Worm (Caenorhabditis elegans) whole organism, L2 larva: ENCODE results near the gene mfsd-10.

Experiments
- C34F6.9 ChIP-seq: fragments of 150-350 bp; optimal IDR thresholded peaks from 2 replicates; lab custom pipeline; 2014; ENCODE audit warnings: missing biosample characterization, missing genetic modification characterization
- F13H6.1 ChIP-seq: sonication (generic microtip); optimal IDR thresholded peaks from 2 replicates; lab custom pipeline; 2016; ENCODE audit warnings: missing genetic modification characterization, missing compliant biosample characterization
- R02D3.7 ChIP-seq: fragments of 150-350 bp; optimal IDR thresholded peaks from 2 replicates; lab custom pipeline; 2014; ENCODE audit warnings: missing biosample characterization, missing genetic modification characterization
- Y55F3AM.14 ChIP-seq: fragments of 200-800 bp; sonication (Bioruptor generic); optimal IDR thresholded peaks from 2 replicates; lab custom pipeline; 2018; ENCODE audit warnings: mild to moderate bottlenecking, missing genetic modification characterization, missing compliant biosample characterization
- ZK546.5 ChIP-seq: sonication (generic microtip); optimal IDR thresholded peaks from 2 replicates; lab custom pipeline; 2017; ENCODE audit warnings: missing biosample characterization, missing genetic modification characterization
- alr-1 ChIP-seq: fragments of 150-350 bp; optimal IDR thresholded peaks from 2 replicates; lab custom pipeline; 2014; ENCODE audit warnings: missing biosample characterization, missing genetic modification characterization
- ceh-16 ChIP-seq: fragments of 150-350 bp; optimal IDR thresholded peaks from 2 replicates; lab custom pipeline; 2014; ENCODE audit warnings: missing biosample characterization, missing genetic modification characterization
- crh-2 ChIP-seq: sonication (generic microtip); optimal IDR thresholded peaks from 2 replicates; lab custom pipeline; 2017; ENCODE audit warnings: missing biosample characterization, missing genetic modification characterization
- egl-27 ChIP-seq: sonication (generic microtip); optimal IDR thresholded peaks from 3 replicates; lab custom pipeline; 2017; ENCODE audit warnings: missing biosample characterization, missing genetic modification reagents, missing genetic modification characterization
- elt-1 ChIP-seq: fragments of 150-350 bp; optimal IDR thresholded peaks from 2 replicates; lab custom pipeline; 2014; ENCODE audit warnings: missing biosample characterization, missing genetic modification characterization
- elt-3 ChIP-seq: sonication (generic microtip); optimal IDR thresholded peaks from 2 replicates; lab custom pipeline; 2017; ENCODE audit warnings: missing biosample characterization, missing genetic modification characterization
- fos-1 ChIP-seq: fragments of 150-350 bp; optimal IDR thresholded peaks from 2 replicates; lab custom pipeline; 2014; ENCODE audit warnings: missing biosample characterization, missing genetic modification characterization
- gmeb-1 ChIP-seq: fragments of 150-350 bp; optimal IDR thresholded peaks from 2 replicates; lab custom pipeline; 2014; ENCODE audit warnings: missing biosample characterization, missing genetic modification characterization
- lin-11 ChIP-seq: fragments of 150-350 bp; sonication (generic microtip); optimal IDR thresholded peaks from 2 replicates; lab custom pipeline; 2014; ENCODE audit warnings: missing biosample characterization, missing genetic modification characterization, inconsistent platforms, mixed read lengths
- lin-13 ChIP-seq: fragments of 150-350 bp; optimal IDR thresholded peaks from 2 replicates; lab custom pipeline; 2014; ENCODE audit warnings: missing biosample characterization, missing genetic modification reagents, missing genetic modification characterization
- lin-39 ChIP-seq: fragments of 150-350 bp; optimal IDR thresholded peaks from 2 replicates; lab custom pipeline; 2014; ENCODE audit warnings: missing biosample characterization, missing genetic modification reagents, missing genetic modification characterization
- lsy-2 ChIP-seq, 2 experiments: fragments of 150-350 bp in 1 of 2; sonication (generic microtip) in 1 of 2; optimal IDR thresholded peaks; 2 replicates each; lab custom pipeline; 2014 to 2017; ENCODE audit warnings: missing biosample characterization in 2 of 2, missing genetic modification characterization in 2 of 2
- mab-5 ChIP-seq: fragments of 150-350 bp; optimal IDR thresholded peaks from 2 replicates; lab custom pipeline; 2014; ENCODE audit warnings: missing biosample characterization, missing genetic modification characterization
- mbf-1 ChIP-seq: sonication (generic microtip); optimal IDR thresholded peaks from 2 replicates; lab custom pipeline; 2017; ENCODE audit warnings: missing biosample characterization, missing genetic modification characterization
- mdl-1 ChIP-seq, 2 experiments: fragments of 150-350 bp in 1 of 2; sonication (generic microtip) in 1 of 2; optimal IDR thresholded peaks; 2 replicates each; lab custom pipeline; 2017; ENCODE audit warnings: missing biosample characterization in 2 of 2, missing genetic modification characterization in 2 of 2
- nhr-10 ChIP-seq: sonication (generic microtip); optimal IDR thresholded peaks from 2 replicates; lab custom pipeline; 2017; ENCODE audit warnings: missing biosample characterization, missing genetic modification characterization
- nhr-11 ChIP-seq: fragments of 150-350 bp; optimal IDR thresholded peaks from 2 replicates; lab custom pipeline; 2014; ENCODE audit warnings: missing biosample characterization, missing genetic modification characterization
- nhr-12 ChIP-seq: fragments of 150-350 bp; optimal IDR thresholded peaks from 2 replicates; lab custom pipeline; 2014; ENCODE audit warnings: missing biosample characterization, missing genetic modification characterization
- nhr-129 ChIP-seq: fragments of 150-350 bp; optimal IDR thresholded peaks from 2 replicates; lab custom pipeline; 2014; ENCODE audit warnings: missing biosample characterization, missing genetic modification characterization
- nhr-21 ChIP-seq: fragments of 150-350 bp; optimal IDR thresholded peaks from 2 replicates; lab custom pipeline; 2014; ENCODE audit warnings: missing biosample characterization, missing genetic modification characterization
- nhr-25 ChIP-seq: fragments of 150-350 bp; sonication (generic microtip); optimal IDR thresholded peaks from 3 replicates; lab custom pipeline; 2014; ENCODE audit warnings: missing biosample characterization, missing genetic modification characterization
- nhr-6 ChIP-seq: fragments of 150-350 bp; optimal IDR thresholded peaks from 2 replicates; lab custom pipeline; 2014; ENCODE audit warnings: missing biosample characterization, missing genetic modification characterization
- nhr-77 ChIP-seq: fragments of 150-350 bp; optimal IDR thresholded peaks from 2 replicates; lab custom pipeline; 2014; ENCODE audit warnings: missing biosample characterization, missing genetic modification characterization
- peb-1 ChIP-seq: fragments of 150-350 bp; optimal IDR thresholded peaks from 2 replicates; lab custom pipeline; 2014; ENCODE audit warnings: missing biosample characterization, missing genetic modification characterization
- sem-4 ChIP-seq: fragments of 150-350 bp; optimal IDR thresholded peaks from 2 replicates; lab custom pipeline; 2014; ENCODE audit warnings: missing biosample characterization, missing genetic modification reagents, missing genetic modification characterization
- sma-9 ChIP-seq, 2 experiments: fragments of 150-350 bp in 1 of 2; sonication (generic microtip) in 1 of 2; optimal IDR thresholded peaks; 2 replicates each; lab custom pipeline; 2014 to 2016; ENCODE audit warnings: missing genetic modification characterization in 2 of 2, mild to moderate bottlenecking in 1 of 2, missing biosample characterization in 1 of 2, missing compliant biosample characterization in 1 of 2, missing genetic modification reagents in 1 of 2, moderate library complexity in 1 of 2
- snpc-4 ChIP-seq: fragments of 150-350 bp; optimal IDR thresholded peaks from 2 replicates; lab custom pipeline; 2014; ENCODE audit warnings: missing biosample characterization, missing genetic modification characterization
- unc-55 ChIP-seq: fragments of 150-350 bp; sonication (generic microtip); optimal IDR thresholded peaks from 3 replicates; lab custom pipeline; 2014; ENCODE audit warnings: missing biosample characterization, missing genetic modification reagents, missing genetic modification characterization
- zag-1 ChIP-seq: fragments of 150-350 bp; optimal IDR thresholded peaks from 2 replicates; lab custom pipeline; 2014; ENCODE audit warnings: missing biosample characterization, missing genetic modification characterization

The mfsd-10 gene

DNA sequence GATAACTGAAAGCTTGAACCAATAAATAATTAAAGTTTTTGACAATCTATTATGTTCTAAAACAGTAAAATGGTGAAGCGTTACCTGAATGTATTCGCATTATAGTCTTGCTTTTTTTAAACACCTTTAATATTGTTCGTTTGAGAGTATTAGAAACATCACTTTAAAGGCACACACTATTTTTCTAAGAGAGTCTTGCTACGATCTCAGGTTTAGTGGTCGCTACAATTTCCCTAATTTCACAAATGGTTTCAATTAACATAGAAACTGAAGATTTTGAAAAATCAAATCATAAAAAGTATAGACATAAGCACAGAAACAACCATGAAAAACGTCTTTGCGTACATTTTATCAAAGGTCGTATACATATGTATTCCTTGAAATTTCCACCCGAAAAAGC, 47.9 kb downstream of the mfsd-10 start:
- TF ChIP-seq peb-1 (tag; lab: Kevin White, UChicago) (no peak), nhr-6 (tag; lab: Kevin White, UChicago) (no peak), snpc-4 (tag; lab: Kevin White, UChicago) (no peak), fos-1 (tag; lab: Kevin White, UChicago) (no peak), lin-11 (tag; lab: Kevin White, UChicago) (no peak), gmeb-1 (tag; lab: Kevin White, UChicago) (no peak), alr-1 (no peak), elt-1 (tag; lab: Kevin White, UChicago) (no peak), elt-3 (tag; lab: Kevin White, UChicago) (no peak), nhr-10 (tag; lab: Kevin White, UChicago) (no peak), nhr-21 (tag; lab: Kevin White, UChicago) (no peak), nhr-11 (tag; lab: Kevin White, UChicago) (no peak), mdl-1 (tag; optimal IDR thresholded peaks at IDR 0.05; lab: Kevin White, UChicago) (no peak), F13H6.1 (tag; lab: Kevin White, UChicago) (no peak), Y55F3AM.14 (GFP tag; lab: Kevin White, UChicago) (no peak), mab-5 (tag; lab: Kevin White, UChicago) (no peak)

DNA sequence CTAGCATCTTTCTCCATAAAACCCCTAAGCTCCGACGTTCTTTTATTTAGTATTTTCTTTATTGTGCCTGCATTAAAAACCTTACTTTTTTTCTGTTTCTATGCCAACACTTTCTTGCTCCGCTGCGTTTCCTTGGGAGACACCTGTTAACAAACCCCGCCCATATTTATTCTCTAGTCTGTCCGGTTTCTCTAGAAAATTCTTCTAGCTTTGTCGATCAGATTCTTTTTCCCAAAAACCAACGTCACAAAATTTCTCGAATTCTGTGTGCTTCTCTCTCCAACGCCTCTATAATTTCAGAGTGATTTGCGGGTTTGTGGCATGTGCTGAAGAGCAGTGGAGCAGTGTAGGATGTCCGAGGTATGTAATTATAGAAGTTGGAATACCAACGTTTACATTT, 50.2 kb downstream of the mfsd-10 start, which contains the start of gene ptr-5:
Gene ptr-5, plus strand, starts transcription at position 301 of the 400 bp plus-strand sequence.
- TF ChIP-seq R02D3.7 (tag; lab: Kevin White, UChicago) = no peak
- TF ChIP-seq Y55F3AM.14 (GFP tag; lab: Kevin White, UChicago) = no peak
- TF ChIP-seq nhr-11 (tag; lab: Kevin White, UChicago) = no peak
- TF ChIP-seq nhr-12 (tag; lab: Kevin White, UChicago) = no peak
- TF ChIP-seq lin-11 (tag; lab: Kevin White, UChicago) = no peak
- no peak for TF ChIP-seq lin-39 (tag; lab: Kevin White, UChicago)
- no peak for TF ChIP-seq alr-1
- TF ChIP-seq nhr-129 (tag; lab: Kevin White, UChicago) = no peak
- TF ChIP-seq nhr-77 (tag; lab: Kevin White, UChicago) = no peak
- TF ChIP-seq F13H6.1 (tag; lab: Kevin White, UChicago) = no peak
- TF ChIP-seq mbf-1 (tag; lab: Kevin White, UChicago) = no peak
- TF ChIP-seq lin-13 (GFP tag; lab: Kevin White, UChicago) = no peak
- no peak for TF ChIP-seq sem-4 (tag; lab: Kevin White, UChicago)
- no peak for TF ChIP-seq ZK546.5 (tag; lab: Kevin White, UChicago)
- no peak for TF ChIP-seq peb-1 (tag; lab: Kevin White, UChicago)
- no peak for TF ChIP-seq gmeb-1 (tag; lab: Kevin White, UChicago)
- TF ChIP-seq elt-1 (tag; lab: Kevin White, UChicago) = no peak
- no peak for TF ChIP-seq nhr-10 (tag; lab: Kevin White, UChicago)

DNA sequence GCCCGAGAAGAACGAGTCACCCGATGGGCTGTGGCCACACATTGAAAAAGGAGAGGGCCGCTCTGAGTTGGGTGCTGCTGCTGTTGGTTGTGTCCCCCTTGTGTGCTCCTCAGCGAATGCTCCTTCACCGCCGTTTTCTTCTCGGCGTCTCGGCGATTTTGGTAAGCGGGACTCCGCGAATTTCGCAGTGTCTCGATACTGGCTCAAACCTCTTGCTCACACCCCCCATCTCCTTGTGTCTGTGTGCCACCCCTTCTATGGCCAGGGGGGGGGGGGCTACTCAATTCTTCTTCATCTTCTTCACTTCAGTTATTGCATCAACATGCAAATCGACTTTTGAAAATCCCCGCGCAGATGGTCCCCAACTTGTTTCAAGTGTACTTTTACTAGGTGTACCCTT, 53.5 kb downstream of the mfsd-10 start:
- TF ChIP-seq lin-11 (tag; lab: Kevin White, UChicago) (peak; percentile 49), nhr-25 (tag; lab: Kevin White, UChicago) (no peak), lsy-2 (tag; optimal IDR thresholded peaks at IDR 0.05; lab: Kevin White, UChicago) (peak; percentile 1 to 10), F13H6.1 (tag; lab: Kevin White, UChicago) (peak; percentile 55), ceh-16 (tag; lab: Kevin White, UChicago) (no peak), nhr-129 (tag; lab: Kevin White, UChicago) (peak; percentile 16), alr-1 (no peak), Y55F3AM.14 (GFP tag; lab: Kevin White, UChicago) (no peak), C34F6.9 (tag; lab: Kevin White, UChicago) (peak; percentile 46), nhr-6 (tag; lab: Kevin White, UChicago) (no peak), zag-1 (peak; percentile 36), unc-55 (GFP tag; lab: Kevin White, UChicago) (peak; percentile 39), peb-1 (tag; lab: Kevin White, UChicago) (no peak), nhr-77 (tag; lab: Kevin White, UChicago) (no peak), crh-2 (tag; lab: Kevin White, UChicago) (peak; percentile 4), mbf-1 (tag; lab: Kevin White, UChicago) (no peak), egl-27 (tag; lab: Kevin White, UChicago) (no peak), sma-9 (GFP tag; optimal IDR thresholded peaks at IDR 0.05; lab: Kevin White, UChicago) (no peak), sma-9 (tag; optimal IDR thresholded peaks at IDR 0.05; lab: Kevin White, UChicago) (no peak), lin-13 (GFP tag; lab: Kevin White, UChicago) (no peak)
- TF ChIP-seq, all 48 proteins: peak for 8
